Worm (Caenorhabditis elegans) whole organism, L1 larva: ENCODE results near the gene paf-2.

Source experiments
- C04F5.9 ChIP-seq: sonication (generic microtip); optimal IDR thresholded peaks from 2 replicates; lab custom pipeline; 2016; ENCODE audit warnings: missing genetic modification characterization, missing compliant biosample characterization
- C34B4.2 ChIP-seq: sonication (generic microtip); optimal IDR thresholded peaks from 2 replicates; lab custom pipeline; 2017; ENCODE audit warnings: mild to moderate bottlenecking, missing genetic modification characterization, missing compliant biosample characterization
- alr-1 ChIP-seq: fragments of 200-800 bp; sonication (Bioruptor generic); optimal IDR thresholded peaks from 2 replicates; lab custom pipeline; 2018; ENCODE audit warnings: borderline replicate concordance, mild to moderate bottlenecking, missing genetic modification characterization, missing compliant biosample characterization
- blmp-1 ChIP-seq: fragments of 150-350 bp; optimal IDR thresholded peaks from 2 replicates; lab custom pipeline; 2014; ENCODE audit warnings: missing biosample characterization, missing genetic modification characterization
- ceh-90 ChIP-seq: sonication (generic microtip); optimal IDR thresholded peaks from 2 replicates; lab custom pipeline; 2016; ENCODE audit warnings: missing genetic modification characterization, missing compliant biosample characterization
- dsc-1 ChIP-seq: sonication (generic microtip); optimal IDR thresholded peaks from 2 replicates; lab custom pipeline; 2016; ENCODE audit warnings: mild to moderate bottlenecking, missing genetic modification characterization, missing compliant biosample characterization
- efl-1 ChIP-seq, 4 experiments: fragments of 150-350 bp; optimal IDR thresholded peaks in 3 of 4; peaks in 1 of 4; 1 replicate in 1 of 4; 2 replicates in 3 of 4; lab custom pipeline; 2014; ENCODE audit warnings: missing biosample characterization in 2 of 4, missing genetic modification characterization in 2 of 4, missing genetic modification reagents in 2 of 4
- efl-3 ChIP-seq: fragments of 200-800 bp; sonication (Bioruptor generic); optimal IDR thresholded peaks from 2 replicates; lab custom pipeline; 2018; ENCODE audit warnings: mild to moderate bottlenecking, missing genetic modification characterization, missing compliant biosample characterization
- elt-2 ChIP-seq: sonication (generic microtip); optimal IDR thresholded peaks from 2 replicates; lab custom pipeline; 2016; ENCODE audit warnings: missing genetic modification characterization, mild to moderate bottlenecking, inconsistent platforms, missing compliant biosample characterization, missing genetic modification reagents
- elt-3 ChIP-seq, 6 experiments: fragments of 150-350 bp in 1 of 6; sonication (generic microtip); optimal IDR thresholded peaks; 2 replicates each; lab custom pipeline; 2017 to 2018; ENCODE audit warnings: missing biosample characterization in 6 of 6, missing genetic modification characterization in 6 of 6, inconsistent platforms in 1 of 6
- fkh-10 ChIP-seq: sonication (generic microtip); optimal IDR thresholded peaks from 2 replicates; lab custom pipeline; 2017; ENCODE audit warnings: missing biosample characterization, missing genetic modification reagents, missing genetic modification characterization
- fkh-8 ChIP-seq: sonication (generic microtip); optimal IDR thresholded peaks from 2 replicates; lab custom pipeline; 2016; ENCODE audit warnings: mild to moderate bottlenecking, missing genetic modification characterization, missing compliant biosample characterization
- irx-1 ChIP-seq: sonication (generic microtip); optimal IDR thresholded peaks from 2 replicates; lab custom pipeline; 2016; ENCODE audit warnings: missing genetic modification characterization, missing compliant biosample characterization
- jun-1 ChIP-seq: fragments of 150-350 bp; optimal IDR thresholded peaks from 2 replicates; lab custom pipeline; 2014; ENCODE audit warnings: missing biosample characterization, missing genetic modification reagents, missing genetic modification characterization
- lin-13 ChIP-seq: fragments of 150-350 bp; optimal IDR thresholded peaks from 2 replicates; lab custom pipeline; 2014; ENCODE audit warnings: missing biosample characterization, missing genetic modification reagents, missing genetic modification characterization
- lin-14 ChIP-seq: fragments of 200-800 bp; sonication (Bioruptor generic); optimal IDR thresholded peaks from 2 replicates; lab custom pipeline; 2018; ENCODE audit warnings: mild to moderate bottlenecking, missing genetic modification characterization, moderate library complexity, missing compliant biosample characterization
- lin-15B ChIP-seq: fragments of 150-350 bp; sonication (generic microtip); optimal IDR thresholded peaks from 3 replicates; lab custom pipeline; 2014; ENCODE audit warnings: missing biosample characterization, missing genetic modification characterization
- lin-35 ChIP-seq, 2 experiments: fragments of 150-350 bp; optimal IDR thresholded peaks; 2 replicates each; lab custom pipeline; 2014; ENCODE audit warnings: missing biosample characterization in 2 of 2, missing genetic modification characterization in 2 of 2, missing genetic modification reagents in 2 of 2
- lin-39 ChIP-seq: fragments of 150-350 bp; optimal IDR thresholded peaks from 2 replicates; lab custom pipeline; 2014; ENCODE audit warnings: missing biosample characterization, missing genetic modification reagents, missing genetic modification characterization
- lsy-2 ChIP-seq, 2 experiments: fragments of 150-350 bp; optimal IDR thresholded peaks; 2 replicates each; lab custom pipeline; 2014; ENCODE audit warnings: missing biosample characterization in 2 of 2, missing genetic modification characterization in 2 of 2
- mdl-1 ChIP-seq, 2 experiments: fragments of 150-350 bp; optimal IDR thresholded peaks; 2 replicates each; lab custom pipeline; 2014 to 2017; ENCODE audit warnings: missing biosample characterization in 2 of 2, missing genetic modification characterization in 2 of 2, inconsistent platforms in 1 of 2
- mep-1 ChIP-seq: fragments of 150-350 bp; optimal IDR thresholded peaks from 2 replicates; lab custom pipeline; 2014; ENCODE audit warnings: missing biosample characterization, missing genetic modification characterization
- nhr-11 ChIP-seq: fragments of 150-350 bp; optimal IDR thresholded peaks from 2 replicates; lab custom pipeline; 2014; ENCODE audit warnings: missing biosample characterization, missing genetic modification characterization
- nhr-19 ChIP-seq: fragments of 200-800 bp; sonication (Bioruptor generic); conservative IDR thresholded peaks from 2 replicates; pipeline ENCODE4 v1.3.6; 2022; ENCODE audit warnings: missing genetic modification characterization, missing compliant biosample characterization
- nhr-20 ChIP-seq: sonication (generic microtip); optimal IDR thresholded peaks from 2 replicates; lab custom pipeline; 2016; ENCODE audit warnings: mild to moderate bottlenecking, missing genetic modification characterization, missing compliant biosample characterization
- nhr-47 ChIP-seq: sonication (generic microtip); optimal IDR thresholded peaks from 2 replicates; lab custom pipeline; 2016; ENCODE audit warnings: mild to moderate bottlenecking, missing genetic modification characterization, moderate library complexity, missing compliant biosample characterization
- nhr-71 ChIP-seq: sonication (generic microtip); optimal IDR thresholded peaks from 2 replicates; lab custom pipeline; 2016; ENCODE audit warnings: mild to moderate bottlenecking, missing genetic modification characterization, moderate library complexity, missing compliant biosample characterization
- nhr-77 ChIP-seq: fragments of 150-350 bp; optimal IDR thresholded peaks from 2 replicates; lab custom pipeline; 2014; ENCODE audit warnings: missing biosample characterization, missing genetic modification characterization
- nhr-85 ChIP-seq: sonication (generic microtip); peaks from one replicate; lab custom pipeline; 2016; ENCODE audit warnings: missing genetic modification characterization, inconsistent platforms, missing compliant biosample characterization
- pag-3 ChIP-seq: sonication (generic microtip); optimal IDR thresholded peaks from 2 replicates; lab custom pipeline; 2017; ENCODE audit warnings: missing genetic modification characterization, mild to moderate bottlenecking, missing compliant biosample characterization, antibody characterized with exemption, borderline replicate concordance; ENCODE audit not compliant: insufficient read depth
- pqm-1 ChIP-seq: sonication (generic microtip); optimal IDR thresholded peaks from 3 replicates; lab custom pipeline; 2017; ENCODE audit warnings: missing biosample characterization, missing genetic modification characterization
- rnt-1 ChIP-seq: sonication (generic microtip); optimal IDR thresholded peaks from 2 replicates; lab custom pipeline; 2016; ENCODE audit warnings: mild to moderate bottlenecking, missing genetic modification characterization, moderate library complexity, missing compliant biosample characterization
- skn-1 ChIP-seq: fragments of 150-350 bp; optimal IDR thresholded peaks from 2 replicates; lab custom pipeline; 2014; ENCODE audit warnings: missing biosample characterization, missing genetic modification characterization
- snpc-4 ChIP-seq: fragments of 150-350 bp; optimal IDR thresholded peaks from 2 replicates; lab custom pipeline; 2014; ENCODE audit warnings: missing biosample characterization, missing genetic modification characterization
- snu-23 ChIP-seq: sonication (generic microtip); optimal IDR thresholded peaks from 2 replicates; lab custom pipeline; 2016; ENCODE audit warnings: missing genetic modification characterization, missing compliant biosample characterization
- sup-37 ChIP-seq: fragments of 200-800 bp; sonication (Bioruptor generic); optimal IDR thresholded peaks from 2 replicates; lab custom pipeline; 2018; ENCODE audit warnings: mild to moderate bottlenecking, missing genetic modification characterization, missing compliant biosample characterization
- swsn-7 ChIP-seq: sonication (generic microtip); optimal IDR thresholded peaks from 2 replicates; lab custom pipeline; 2016; ENCODE audit warnings: missing genetic modification characterization, missing compliant biosample characterization
- tlp-1 ChIP-seq: fragments of 150-350 bp; optimal IDR thresholded peaks from 2 replicates; lab custom pipeline; 2014; ENCODE audit warnings: missing biosample characterization, missing genetic modification characterization
- unc-130 ChIP-seq: fragments of 150-350 bp; optimal IDR thresholded peaks from 2 replicates; lab custom pipeline; 2017; ENCODE audit warnings: missing biosample characterization, missing genetic modification characterization, inconsistent platforms
- unc-86 ChIP-seq: sonication (generic microtip); optimal IDR thresholded peaks from 2 replicates; lab custom pipeline; 2016; ENCODE audit warnings: missing genetic modification characterization, missing compliant biosample characterization
- unc-98 ChIP-seq: fragments of 200-800 bp; sonication (Bioruptor generic); IDR thresholded peaks from 2 replicates; pipeline ENCODE4 v1.3.6; 2022; ENCODE audit warnings: missing genetic modification characterization, missing compliant biosample characterization
- xbp-1 ChIP-seq: sonication (generic microtip); optimal IDR thresholded peaks from 2 replicates; lab custom pipeline; 2016; ENCODE audit warnings: missing genetic modification characterization, missing compliant biosample characterization
- zip-4 ChIP-seq: fragments of 200-800 bp; sonication (Bioruptor generic); optimal IDR thresholded peaks from 2 replicates; lab custom pipeline; 2018; ENCODE audit warnings: mild to moderate bottlenecking, missing genetic modification characterization, moderate library complexity, missing compliant biosample characterization

paf-2 gene

DNA sequence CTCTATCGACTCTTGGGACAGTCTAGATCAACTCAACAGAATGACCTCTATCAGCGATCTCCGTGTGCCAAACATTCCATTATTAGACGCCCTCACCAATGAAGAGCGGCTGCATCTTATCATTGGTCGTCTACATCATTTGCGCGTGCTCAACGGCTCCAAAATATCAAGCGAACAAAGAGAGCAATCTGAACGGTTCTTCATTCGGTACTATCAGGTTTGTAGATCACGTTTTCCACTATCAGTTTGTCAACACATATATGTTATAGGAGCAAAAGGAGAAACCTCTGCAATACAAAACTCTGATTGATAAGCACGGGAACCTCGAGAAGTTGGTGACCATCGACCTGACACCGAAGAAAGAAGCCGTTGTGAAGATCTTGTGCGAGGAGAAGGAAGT, 29.1 kb downstream of the paf-2 start:
- no peak for TF ChIP-seq nhr-47 (tag; lab: Kevin White, UChicago)
- no peak for TF ChIP-seq ceh-90 (tag; lab: Kevin White, UChicago)
- TF ChIP-seq irx-1 (tag; lab: Kevin White, UChicago): no peak
- TF ChIP-seq fkh-8 (tag; lab: Kevin White, UChicago): no peak
- no peak for TF ChIP-seq elt-3 (tag; optimal IDR thresholded peaks at IDR 0.05; lab: Kevin White, UChicago)
- no peak for TF ChIP-seq lin-35 (GFP tag; optimal IDR thresholded peaks at IDR 0.05; lab: Kevin White, UChicago)
- TF ChIP-seq elt-2 (tag; lab: Kevin White, UChicago): peak; percentile 43
- TF ChIP-seq, all 84 proteins: peak for 1

DNA sequence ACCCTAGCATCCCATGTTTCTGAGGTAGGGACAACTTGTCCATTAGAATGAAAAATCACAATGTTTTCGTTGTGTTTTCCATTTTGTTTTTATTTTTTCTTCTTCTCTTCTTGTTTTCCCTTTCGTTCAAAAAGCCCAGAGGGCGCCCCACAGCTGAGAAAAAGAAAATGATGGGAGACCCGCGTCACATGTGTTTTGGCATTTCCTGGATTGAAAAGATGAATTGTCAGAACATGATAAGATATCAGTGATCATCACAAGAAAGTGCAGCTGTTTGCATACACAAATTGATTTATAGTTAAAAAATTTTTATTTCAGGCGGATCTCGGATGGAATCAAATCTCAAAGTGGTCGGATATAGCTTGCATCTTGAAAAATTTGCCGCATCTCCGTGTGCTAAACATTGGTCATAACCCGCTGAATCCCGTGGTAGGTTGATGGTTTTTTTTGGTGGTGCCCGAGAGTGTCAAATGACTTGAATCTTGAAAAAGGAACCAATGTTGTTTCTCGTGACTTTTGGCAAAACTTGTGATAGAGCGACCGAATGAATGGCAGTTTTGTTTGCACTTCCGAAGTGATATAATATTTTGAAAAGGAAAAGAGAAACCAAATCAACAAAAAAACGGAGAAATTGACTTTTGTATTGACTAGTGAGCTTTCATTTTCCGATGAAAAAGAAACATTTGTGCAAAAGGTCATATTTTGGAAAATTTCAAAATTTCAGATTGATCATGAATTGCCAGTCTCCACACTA, 31.2 kb downstream of the paf-2 start:
- TF ChIP-seq lin-35 (GFP tag; optimal IDR thresholded peaks at IDR 0.05; lab: Kevin White, UChicago) (peak in 1 of 2 experiments; percentile 64), pag-3 (tag; lab: Kevin White, UChicago) (no peak), lin-13 (GFP tag; lab: Kevin White, UChicago) (no peak), elt-2 (tag; lab: Kevin White, UChicago) (peak; percentile 26), blmp-1 (tag; lab: Kevin White, UChicago) (peak; percentile 89), xbp-1 (tag; lab: Kevin White, UChicago) (peak; percentile 2), jun-1 (tag; lab: Kevin White, UChicago) (no peak), lin-15B (tag; lab: Kevin White, UChicago) (no peak), mdl-1 (tag; optimal IDR thresholded peaks at IDR 0.05; lab: Kevin White, UChicago) (peak in 1 of 2 experiments; percentile 38), snu-23 (GFP tag; lab: Kevin White, UChicago) (peak; percentile 16), nhr-85 (tag; lab: Kevin White, UChicago) (peak; percentile 38), nhr-71 (tag; lab: Kevin White, UChicago) (peak; percentile 71), swsn-7 (no peak), lin-39 (tag; lab: Kevin White, UChicago) (peak; percentile 35), dsc-1 (tag; lab: Kevin White, UChicago) (no peak), alr-1 (no peak), lin-14 (peak; percentile 53), nhr-20 (tag; lab: Kevin White, UChicago) (peak; percentile 46), rnt-1 (tag; lab: Kevin White, UChicago) (peak; percentile 45), lsy-2 (tag; optimal IDR thresholded peaks at IDR 0.05; lab: Kevin White, UChicago) (peak in 1 of 2 experiments; percentile 9), mep-1 (peak; percentile 3)

DNA sequence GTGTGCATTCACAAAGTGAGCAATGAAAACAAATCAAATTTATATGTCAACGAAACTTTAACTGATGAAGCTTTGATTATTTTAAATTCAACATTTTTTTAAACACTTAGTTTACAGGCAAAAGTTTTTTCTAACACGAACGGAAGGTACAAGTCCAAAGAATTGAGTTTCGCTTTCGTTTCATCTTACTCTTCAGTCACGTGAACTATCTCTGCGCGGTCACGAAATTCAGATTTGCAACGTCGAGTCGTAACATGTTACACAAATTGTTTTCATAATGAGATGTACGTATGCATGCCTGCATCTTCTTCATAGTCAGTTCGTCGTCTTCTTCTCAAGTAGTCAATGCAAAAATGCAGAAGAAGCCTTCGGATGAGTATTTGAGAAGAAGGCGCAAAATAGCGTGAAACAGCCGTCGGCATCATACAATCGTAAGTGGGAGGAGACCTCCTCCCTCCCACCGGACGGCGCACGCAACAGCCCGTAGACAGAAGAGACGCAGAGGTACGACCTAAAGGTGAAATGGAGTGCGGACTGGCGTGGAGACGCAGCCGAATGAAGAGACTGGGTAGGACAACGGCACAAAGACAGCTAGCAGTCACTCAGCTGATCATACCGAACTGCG, 32.1 kb downstream of the paf-2 start, which contains the start of gene coel-1:
TSS of gene coel-1 (plus strand) at position 381 of the 625 bp plus-strand sequence.
- no peak for TF ChIP-seq snpc-4 (tag; lab: Kevin White, UChicago)
- peak; percentile 41 for TF ChIP-seq dsc-1 (tag; lab: Kevin White, UChicago)
- peak; percentile 57 for TF ChIP-seq unc-86
- no peak for TF ChIP-seq fkh-8 (tag; lab: Kevin White, UChicago)
- TF ChIP-seq efl-1 (optimal IDR thresholded peaks at IDR 0.05; lab: Kevin White, UChicago): peak in 1 of 2 experiments; percentile 41
- peak in 1 of 2 experiments; percentile 82 for TF ChIP-seq efl-1 (GFP tag; optimal IDR thresholded peaks at IDR 0.05 in 1 of 2; lab: Kevin White, UChicago)
- peak; percentile 13 for TF ChIP-seq mep-1
- TF ChIP-seq nhr-19 (GFP tag; lab: Robert Waterston, UW): peak; percentile 27
- peak; percentile 66 for TF ChIP-seq rnt-1 (tag; lab: Kevin White, UChicago)
- no peak for TF ChIP-seq tlp-1 (tag; lab: Kevin White, UChicago)
- no peak for TF ChIP-seq zip-4
- TF ChIP-seq nhr-11 (tag; lab: Kevin White, UChicago): no peak
- TF ChIP-seq skn-1 (tag; lab: Kevin White, UChicago): peak; percentile 32
- TF ChIP-seq unc-130 (tag; lab: Kevin White, UChicago): peak; percentile 5
- TF ChIP-seq nhr-71 (tag; lab: Kevin White, UChicago): peak; percentile 70
- peak; percentile 82 for TF ChIP-seq lin-14
- TF ChIP-seq C34B4.2 (tag; lab: Kevin White, UChicago): no peak
- TF ChIP-seq blmp-1 (tag; lab: Kevin White, UChicago): peak; percentile 75
- TF ChIP-seq swsn-7: peak; percentile 36
- TF ChIP-seq pqm-1 (tag; lab: Kevin White, UChicago): no peak
- TF ChIP-seq nhr-77 (tag; lab: Kevin White, UChicago): no peak
- no peak for TF ChIP-seq sup-37
- TF ChIP-seq fkh-10 (GFP tag; lab: Kevin White, UChicago): peak; percentile 62
- TF ChIP-seq lsy-2 (tag; optimal IDR thresholded peaks at IDR 0.05; lab: Kevin White, UChicago): peak in 1 of 2 experiments; percentile 38
- no peak for TF ChIP-seq pag-3 (tag; lab: Kevin White, UChicago)
- no peak for TF ChIP-seq efl-3 (GFP tag; lab: Kevin White, UChicago)
- TF ChIP-seq unc-98 (GFP tag; lab: Robert Waterston, UW): no peak
- peak; percentile 58 for TF ChIP-seq nhr-47 (tag; lab: Kevin White, UChicago)
- TF ChIP-seq C04F5.9 (tag; lab: Kevin White, UChicago): no peak
